Fruit fly (Drosophila melanogaster) whole organism, prepupa: Measurements from ENCODE around the gene RpL3.

Experiments used
- CG11902 ChIP-seq: fragments of 200-800 bp; sonication (Bioruptor generic); optimal IDR thresholded peaks from 3 replicates; lab custom pipeline; 2016; ENCODE audit warnings: missing biosample characterization, missing genetic modification characterization
- CG3032 ChIP-seq: fragments of 200-800 bp; optimal IDR thresholded peaks from 2 replicates; lab custom pipeline; 2019; ENCODE audit warnings: missing biosample characterization, mild to moderate bottlenecking, missing genetic modification characterization, moderate library complexity
- CG6276 ChIP-seq: fragments of 200-800 bp; sonication (Bioruptor generic); optimal IDR thresholded peaks from 2 replicates; lab custom pipeline; 2017; ENCODE audit warnings: missing biosample characterization, mild to moderate bottlenecking, missing genetic modification characterization
- CG6854 ChIP-seq: fragments of 200-800 bp; sonication (Bioruptor generic); optimal IDR thresholded peaks from 2 replicates; lab custom pipeline; 2017; ENCODE audit warnings: missing biosample characterization, mild to moderate bottlenecking, missing genetic modification characterization
- Ets21C ChIP-seq: fragments of 200-800 bp; sonication (Bioruptor generic); optimal IDR thresholded peaks from 3 replicates; lab custom pipeline; 2016; ENCODE audit warnings: missing biosample characterization, missing genetic modification characterization
- Hr38 ChIP-seq: sonication (Bioruptor generic); optimal IDR thresholded peaks from 2 replicates; lab custom pipeline; 2016; ENCODE audit warnings: missing biosample characterization, missing genetic modification characterization
- Met ChIP-seq: fragments of 200-800 bp; sonication (Bioruptor generic); optimal IDR thresholded peaks from 3 replicates; lab custom pipeline; 2016; ENCODE audit warnings: missing biosample characterization, missing genetic modification characterization
- salr ChIP-seq, 2 experiments: fragments of 200-800 bp; sonication (Bioruptor generic); optimal IDR thresholded peaks; 3 replicates each; lab custom pipeline; 2016 to 2018; ENCODE audit warnings: missing biosample characterization in 2 of 2, missing genetic modification characterization in 2 of 2, mild to moderate bottlenecking in 1 of 2
- topi ChIP-seq: fragments of 200-800 bp; sonication (Bioruptor generic); optimal IDR thresholded peaks from 3 replicates; lab custom pipeline; 2016; ENCODE audit warnings: missing biosample characterization, missing genetic modification characterization

DNA sequence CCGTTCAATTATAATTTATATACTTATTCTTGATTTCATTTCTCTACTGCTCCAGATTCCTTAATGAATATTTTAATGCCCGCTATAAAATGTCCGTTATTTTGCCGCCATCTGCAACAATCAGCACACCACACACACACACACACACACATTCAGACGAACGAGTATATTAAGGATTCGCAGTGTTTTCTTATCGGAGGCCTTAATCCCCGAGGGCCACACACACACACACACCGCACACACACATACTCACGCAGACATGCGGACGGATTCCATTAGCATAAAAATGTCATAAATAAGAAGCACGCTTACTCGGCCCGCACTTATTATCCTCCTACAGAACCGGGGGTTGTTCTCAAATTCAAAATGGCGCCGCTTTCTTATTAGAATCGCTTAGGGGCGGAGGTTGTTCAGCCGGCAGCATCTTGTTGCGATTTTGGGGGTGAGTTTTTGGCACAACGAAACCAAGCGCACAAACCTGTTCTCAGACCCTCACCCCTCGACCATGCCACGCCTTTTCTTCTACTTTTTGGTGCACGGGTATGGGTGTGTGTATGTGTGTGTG, 39.4 kb downstream of the RpL3 start:
- TF ChIP-seq CG6276 (no peak), topi (no peak), CG3032 (no peak), Met (GFP tag; lab: Kevin White, UChicago) (no peak), salr (GFP tag; optimal IDR thresholded peaks at IDR 0.05; lab: Kevin White, UChicago) (no peak), Hr38 (GFP tag; lab: Kevin White, UChicago) (no peak), CG6854 (GFP tag; lab: Kevin White, UChicago) (no peak), Ets21C (no peak), CG11902 (GFP tag; lab: Kevin White, UChicago) (no peak)
